Worm (Caenorhabditis elegans) whole organism, L4 larva: Measurements from ENCODE around the gene fbxa-184.

Experiments
- D1046.2 ChIP-seq: fragments of 200-800 bp; sonication (Bioruptor generic); IDR thresholded peaks from 2 replicates; pipeline ENCODE4 v1.3.6; 2022; ENCODE audit warnings: missing genetic modification characterization, missing compliant biosample characterization
- ceh-20 ChIP-seq: fragments of 200-800 bp; sonication (Bioruptor generic); IDR thresholded peaks from 2 replicates; pipeline ENCODE4 v1.3.6; 2022; ENCODE audit warnings: missing genetic modification reagents, missing genetic modification characterization, missing compliant biosample characterization
- ces-1 ChIP-seq: fragments of 150-350 bp; sonication (generic microtip); optimal IDR thresholded peaks from 4 replicates; lab custom pipeline; 2014; ENCODE audit warnings: missing biosample characterization, missing genetic modification reagents, missing genetic modification characterization
- ctbp-1 ChIP-seq: fragments of 200-800 bp; sonication (Bioruptor generic); IDR thresholded peaks from 2 replicates; pipeline ENCODE4 v1.3.6; 2022; ENCODE audit warnings: missing genetic modification reagents, missing genetic modification characterization, missing compliant biosample characterization
- lin-13 ChIP-seq: fragments of 150-350 bp; optimal IDR thresholded peaks from 2 replicates; lab custom pipeline; 2014; ENCODE audit warnings: missing biosample characterization, missing genetic modification reagents, missing genetic modification characterization
- lin-39 ChIP-seq: fragments of 150-350 bp; optimal IDR thresholded peaks from 2 replicates; lab custom pipeline; 2014; ENCODE audit warnings: missing biosample characterization, missing genetic modification reagents, missing genetic modification characterization
- nhr-41 ChIP-seq: fragments of 200-800 bp; sonication (Bioruptor generic); IDR thresholded peaks from 2 replicates; pipeline ENCODE4 v1.3.6; 2022; ENCODE audit warnings: missing genetic modification reagents, missing genetic modification characterization, missing compliant biosample characterization
- pha-4 ChIP-seq, 2 experiments: fragments of 150-350 bp in 1 of 2; fragments of 200-800 bp in 1 of 2; sonication (Bioruptor generic) in 1 of 2; IDR thresholded peaks in 1 of 2; optimal IDR thresholded peaks in 1 of 2; 2 replicates each; pipeline versions ENCODE4 v1.3.6 to Lab custom; 2014 to 2022; ENCODE audit warnings: missing genetic modification characterization in 2 of 2, missing genetic modification reagents in 2 of 2, missing biosample characterization in 1 of 2, missing compliant biosample characterization in 1 of 2
- snpc-4 ChIP-seq: fragments of 150-350 bp; optimal IDR thresholded peaks from 2 replicates; lab custom pipeline; 2014; ENCODE audit warnings: missing biosample characterization, missing genetic modification characterization
- unc-62 ChIP-seq, 3 experiments: fragments of 150-350 bp in 1 of 3; sonication (generic microtip); optimal IDR thresholded peaks in 2 of 3; peaks in 1 of 3; 1 replicate in 1 of 3; 2 replicates in 2 of 3; lab custom pipeline; 2014 to 2017; ENCODE audit warnings: missing biosample characterization in 3 of 3, missing genetic modification characterization in 3 of 3, missing genetic modification reagents in 3 of 3, missing genotype in 1 of 3
- zfp-2 ChIP-seq: sonication (generic microtip); optimal IDR thresholded peaks from 2 replicates; lab custom pipeline; 2016; ENCODE audit warnings: mild to moderate bottlenecking, missing genetic modification characterization, missing compliant biosample characterization

DNA sequence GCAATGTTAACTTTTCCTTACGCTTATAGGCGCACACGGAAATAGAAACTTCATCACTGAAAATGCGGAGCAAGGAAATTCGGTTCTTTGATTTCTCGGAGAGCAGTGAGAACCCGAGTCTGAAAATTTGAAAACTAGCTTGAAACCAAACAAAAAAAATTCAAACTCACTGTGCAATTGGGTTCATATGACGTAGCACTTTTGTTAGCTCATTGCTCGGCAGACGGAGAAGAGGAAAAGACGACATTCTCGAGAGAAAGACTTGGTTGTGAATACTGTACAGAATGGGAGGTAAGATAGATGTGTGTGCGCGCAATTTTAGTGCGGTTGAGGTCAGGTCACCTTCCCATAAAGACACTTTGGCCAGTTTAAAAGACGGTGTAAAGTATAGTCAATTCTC, 40.4 kb downstream of the fbxa-184 start, which contains the start of the genes F36H5.13 and F36H5.8:
- TF ChIP-seq D1046.2 (no peak), lin-13 (GFP tag; lab: Kevin White, UChicago) (no peak), ces-1 (GFP tag; lab: Kevin White, UChicago) (no peak), zfp-2 (tag; lab: Kevin White, UChicago) (no peak), ctbp-1 (no peak), unc-62 (GFP tag; optimal IDR thresholded peaks at IDR 0.05 in 1 of 2; lab: Kevin White, UChicago) (no peak), unc-62 (tag; optimal IDR thresholded peaks at IDR 0.05; lab: Kevin White, UChicago) (no peak), ceh-20 (GFP tag; lab: Robert Waterston, UW) (no peak), nhr-41 (no peak), pha-4 (GFP tag; IDR thresholded peaks at IDR 0.05; lab: Robert Waterston, UW) (no peak), pha-4 (tag; optimal IDR thresholded peaks at IDR 0.05; lab: Kevin White, UChicago) (no peak), lin-39 (tag; lab: Kevin White, UChicago) (no peak), snpc-4 (tag; lab: Kevin White, UChicago) (no peak)
